Fruit fly (Drosophila melanogaster) whole organism, wandering third instar larva: ENCODE data around the gene CG12608.

ENCODE experiments used
- Abd-B ChIP-seq: fragments of >200 bp; optimal IDR thresholded peaks from 2 replicates; lab custom pipeline; 2017; ENCODE audit warnings: missing biosample characterization, missing genetic modification characterization
- CrebA ChIP-seq: fragments of 200-800 bp; sonication (Bioruptor generic); optimal IDR thresholded peaks from 2 replicates; lab custom pipeline; 2016; ENCODE audit warnings: missing biosample characterization, mild to moderate bottlenecking, missing genetic modification characterization, borderline replicate concordance
- Dif ChIP-seq: fragments of 200-275, 200-300 bp; sonication (Bioruptor generic); optimal IDR thresholded peaks from 2 replicates; lab custom pipeline; 2018; ENCODE audit warnings: missing biosample characterization, missing genetic modification characterization; ENCODE audit not compliant: partially characterized antibody
- GATAd ChIP-seq: sonication (Bioruptor generic); optimal IDR thresholded peaks from 2 replicates; lab custom pipeline; 2016; ENCODE audit warnings: missing biosample characterization, missing genetic modification characterization
- HLH106 ChIP-seq: fragments of 200-800 bp; optimal IDR thresholded peaks from 3 replicates; lab custom pipeline; 2019; ENCODE audit warnings: missing biosample characterization, mild to moderate bottlenecking, missing genetic modification characterization, moderate library complexity
- Hnf4 ChIP-seq: fragments of 200-800 bp; sonication (Bioruptor generic); optimal IDR thresholded peaks from 2 replicates; lab custom pipeline; 2016; ENCODE audit warnings: missing biosample characterization, mild to moderate bottlenecking, missing genetic modification characterization
- Hr78 ChIP-seq: fragments of >200 bp; optimal IDR thresholded peaks from 2 replicates; lab custom pipeline; 2017; ENCODE audit warnings: missing biosample characterization, missing genetic modification characterization
- Hr83 ChIP-seq: fragments of 200-300 bp; sonication (Bioruptor generic); optimal IDR thresholded peaks from 2 replicates; lab custom pipeline; 2016; ENCODE audit warnings: missing biosample characterization, mild to moderate bottlenecking, missing genetic modification characterization, moderate library complexity; ENCODE audit not compliant: poor library complexity, severe bottlenecking
- Jra ChIP-seq: sonication (Bioruptor generic); optimal IDR thresholded peaks from 2 replicates; lab custom pipeline; 2016; ENCODE audit warnings: missing biosample characterization, missing genetic modification characterization
- Myc ChIP-seq: fragments of >200 bp; optimal IDR thresholded peaks from 2 replicates; lab custom pipeline; 2017
- OdsH ChIP-seq: fragments of 200-800 bp; sonication (Bioruptor generic); optimal IDR thresholded peaks from 2 replicates; lab custom pipeline; 2016; ENCODE audit warnings: missing biosample characterization, mild to moderate bottlenecking, missing genetic modification characterization
- Rel ChIP-seq, 2 experiments: fragments of 200-800 bp; sonication (Bioruptor generic) in 1 of 2; optimal IDR thresholded peaks; 2 replicates in 1 of 2; 3 replicates in 1 of 2; lab custom pipeline; 2016 to 2019; ENCODE audit warnings: mild to moderate bottlenecking in 2 of 2, missing biosample characterization in 2 of 2, missing genetic modification characterization in 2 of 2, moderate library complexity in 1 of 2
- Sp1 ChIP-seq: fragments of 200-800 bp; sonication (Bioruptor generic); optimal IDR thresholded peaks from 3 replicates; lab custom pipeline; 2019; ENCODE audit warnings: missing biosample characterization, mild to moderate bottlenecking, missing genetic modification characterization, moderate library complexity
- Vsx2 ChIP-seq: fragments of 200-300, 225-300 bp; sonication (Bioruptor generic); optimal IDR thresholded peaks from 2 replicates; lab custom pipeline; 2018; ENCODE audit warnings: missing biosample characterization, missing genetic modification characterization; ENCODE audit not compliant: partially characterized antibody
- br ChIP-seq: fragments of 200-800 bp; sonication (Bioruptor generic); optimal IDR thresholded peaks from 2 replicates; lab custom pipeline; 2016; ENCODE audit warnings: missing biosample characterization, missing genetic modification characterization
- brk ChIP-seq: fragments of 200-800 bp; sonication (Bioruptor generic); optimal IDR thresholded peaks from 2 replicates; lab custom pipeline; 2016; ENCODE audit warnings: missing biosample characterization, mild to moderate bottlenecking, missing genetic modification characterization
- dl ChIP-seq, 2 experiments: fragments of 175-275, 200-275 bp in 1 of 2; fragments of 200-275 bp in 1 of 2; sonication (Bioruptor generic); optimal IDR thresholded peaks; lab custom pipeline; 2018; ENCODE audit warnings: mild to moderate bottlenecking in 2 of 2, missing biosample characterization in 2 of 2, missing genetic modification characterization in 2 of 2, moderate library complexity in 2 of 2; ENCODE audit not compliant: partially characterized antibody in 2 of 2, insufficient read depth in 1 of 2
- dmrt93B ChIP-seq: fragments of 200-800 bp; sonication (Bioruptor generic); optimal IDR thresholded peaks from 2 replicates; lab custom pipeline; 2018; ENCODE audit warnings: missing biosample characterization, mild to moderate bottlenecking, missing genetic modification characterization
- dsf ChIP-seq: sonication (Bioruptor generic); optimal IDR thresholded peaks from 2 replicates; lab custom pipeline; 2016; ENCODE audit warnings: missing biosample characterization, missing genetic modification characterization, borderline replicate concordance
- ey ChIP-seq: fragments of 200-800 bp; sonication (Bioruptor generic); optimal IDR thresholded peaks from 2 replicates; lab custom pipeline; 2016; ENCODE audit warnings: missing biosample characterization, missing genetic modification characterization
- foxo ChIP-seq, 2 experiments: fragments of 200-800 bp; sonication (Bioruptor generic); optimal IDR thresholded peaks; 2 replicates in 1 of 2; 3 replicates in 1 of 2; lab custom pipeline; 2016 to 2017; ENCODE audit warnings: missing biosample characterization in 2 of 2, missing genetic modification characterization in 2 of 2
- fru ChIP-seq: fragments of 200-800 bp; sonication (Bioruptor generic); optimal IDR thresholded peaks from 3 replicates; lab custom pipeline; 2016; ENCODE audit warnings: missing biosample characterization, mild to moderate bottlenecking, missing genetic modification characterization
- h ChIP-seq: fragments of 200-800 bp; sonication (Bioruptor generic); optimal IDR thresholded peaks from 3 replicates; lab custom pipeline; 2016; ENCODE audit warnings: missing biosample characterization, mild to moderate bottlenecking, missing genetic modification characterization
- jim ChIP-seq: fragments of 175-275, 200-325 bp; sonication (Bioruptor generic); optimal IDR thresholded peaks from 2 replicates; lab custom pipeline; 2016; ENCODE audit warnings: missing biosample characterization, mild to moderate bottlenecking, missing genetic modification characterization
- pan ChIP-seq: fragments of >200 bp; optimal IDR thresholded peaks from 2 replicates; lab custom pipeline; 2017
- psq ChIP-seq: fragments of 200-800 bp; sonication (Bioruptor generic); optimal IDR thresholded peaks from 3 replicates; lab custom pipeline; 2017; ENCODE audit warnings: missing biosample characterization, mild to moderate bottlenecking, missing genetic modification characterization, moderate library complexity
- rgr ChIP-seq: fragments of 200-800 bp; sonication (Bioruptor generic); optimal IDR thresholded peaks from 3 replicates; lab custom pipeline; 2016; ENCODE audit warnings: missing biosample characterization, mild to moderate bottlenecking, missing genetic modification characterization
- sage ChIP-seq: fragments of 200-800 bp; sonication (Bioruptor generic); optimal IDR thresholded peaks from 2 replicates; lab custom pipeline; 2016; ENCODE audit warnings: missing biosample characterization, mild to moderate bottlenecking, missing genetic modification characterization
- sv ChIP-seq: fragments of 200-800 bp; sonication (Bioruptor generic); optimal IDR thresholded peaks from 3 replicates; lab custom pipeline; 2016; ENCODE audit warnings: missing biosample characterization, missing genetic modification characterization
- tai ChIP-seq: sonication (Bioruptor generic); optimal IDR thresholded peaks from 2 replicates; lab custom pipeline; 2016; ENCODE audit warnings: missing biosample characterization, missing genetic modification characterization
- woc ChIP-seq: sonication (Bioruptor generic); optimal IDR thresholded peaks from 2 replicates; lab custom pipeline; 2016; ENCODE audit warnings: missing biosample characterization, mild to moderate bottlenecking, missing genetic modification characterization

Gene CG12608

DNA sequence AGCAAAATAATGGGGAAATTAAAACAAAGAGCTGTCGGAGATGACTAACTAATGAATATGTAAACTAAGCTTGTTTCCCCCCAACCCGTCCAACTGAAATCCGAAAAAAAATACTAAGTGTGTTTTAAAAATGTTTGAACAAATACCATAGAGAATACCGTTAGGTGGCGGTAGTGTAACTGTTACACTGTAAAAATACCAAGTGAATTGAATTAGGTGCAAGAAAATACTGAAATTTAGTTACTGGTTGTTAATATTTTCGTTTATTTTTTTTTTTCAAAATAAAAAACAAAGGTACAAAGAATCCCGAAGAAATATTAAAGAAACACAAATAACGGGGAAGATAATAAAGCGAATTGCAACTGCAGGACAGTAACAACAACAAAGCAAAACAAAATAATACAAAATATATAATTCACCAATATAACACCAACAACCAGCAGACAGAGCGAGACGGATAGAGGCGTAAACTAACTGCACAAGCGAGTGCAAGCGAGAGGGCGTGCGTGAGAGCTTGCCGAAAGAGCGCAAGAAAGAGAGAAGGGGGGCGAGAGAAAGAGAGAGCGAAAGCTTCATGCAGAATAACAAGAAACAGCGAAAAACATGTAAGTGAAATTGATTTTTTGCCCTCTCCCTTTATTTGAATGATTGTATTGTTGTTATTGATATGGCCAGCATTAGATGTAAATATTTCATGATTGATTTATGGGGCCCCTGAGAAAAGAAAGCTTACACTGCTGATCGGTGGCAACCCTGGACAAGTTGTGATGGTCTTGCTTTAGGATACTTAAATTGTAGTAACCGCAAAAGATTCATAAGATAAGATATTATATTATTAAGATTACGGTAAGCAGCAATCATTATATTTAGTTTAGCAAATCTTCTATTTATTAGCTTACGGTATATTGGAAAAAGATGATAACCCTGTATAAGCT lies 38.2 kb downstream of the CG12608 start:
- peak; percentile 44 for TF ChIP-seq jim (GFP tag; lab: Kevin White, UChicago)
- TF ChIP-seq Jra (GFP tag; lab: Kevin White, UChicago), result no peak
- TF ChIP-seq HLH106, result peak; percentile 5
- no peak for TF ChIP-seq Hr78
- TF ChIP-seq sv (GFP tag; lab: Kevin White, UChicago), result no peak
- peak; percentile 28 for TF ChIP-seq Hnf4 (GFP tag; lab: Kevin White, UChicago)
- TF ChIP-seq rgr (GFP tag; lab: Kevin White, UChicago), result peak; percentile 2
- peak; percentile 58 for TF ChIP-seq Vsx2 (GFP tag; lab: Kevin White, UChicago)
- TF ChIP-seq Dif (GFP tag; lab: Kevin White, UChicago), result peak; percentile 49
- no peak for TF ChIP-seq tai (GFP tag; lab: Kevin White, UChicago)
- no peak for TF ChIP-seq pan (lab: Kevin White, UChicago)
- TF ChIP-seq Sp1 (GFP tag; lab: Kevin White, UChicago), result peak; percentile 15
- peak; percentile 9 for TF ChIP-seq brk
- TF ChIP-seq dmrt93B (GFP tag; lab: Kevin White, UChicago), result no peak
- no peak for TF ChIP-seq sage (GFP tag; lab: Kevin White, UChicago)
- peak; percentile 3 for TF ChIP-seq br (GFP tag; lab: Kevin White, UChicago)
- no peak for TF ChIP-seq OdsH
- TF ChIP-seq CrebA (GFP tag; lab: Kevin White, UChicago), result no peak
- no peak for TF ChIP-seq GATAd (GFP tag; lab: Kevin White, UChicago)
- no peak for TF ChIP-seq woc (GFP tag; lab: Kevin White, UChicago)
- no peak for TF ChIP-seq Abd-B
- TF ChIP-seq psq, result peak; percentile 74
- no peak for TF ChIP-seq Rel (GFP tag; optimal IDR thresholded peaks at IDR 0.05; lab: Kevin White, UChicago)
- peak; percentile 67 for TF ChIP-seq Rel (tag; optimal IDR thresholded peaks at IDR 0.05; lab: Kevin White, UChicago)
- TF ChIP-seq Myc (lab: Kevin White, UChicago), result no peak
- TF ChIP-seq h, result peak; percentile 15
- TF ChIP-seq dsf (GFP tag; lab: Kevin White, UChicago), result no peak
- no peak for TF ChIP-seq Hr83 (GFP tag; lab: Kevin White, UChicago)
- peak; percentile 38 to 59 for TF ChIP-seq dl (GFP tag; optimal IDR thresholded peaks at IDR 0.05; lab: Kevin White, UChicago; ENCODE audit: insufficient read depth in 1 of 2, partially characterized antibody in 2 of 2)
- TF ChIP-seq, all 38 proteins: peak for 13

DNA sequence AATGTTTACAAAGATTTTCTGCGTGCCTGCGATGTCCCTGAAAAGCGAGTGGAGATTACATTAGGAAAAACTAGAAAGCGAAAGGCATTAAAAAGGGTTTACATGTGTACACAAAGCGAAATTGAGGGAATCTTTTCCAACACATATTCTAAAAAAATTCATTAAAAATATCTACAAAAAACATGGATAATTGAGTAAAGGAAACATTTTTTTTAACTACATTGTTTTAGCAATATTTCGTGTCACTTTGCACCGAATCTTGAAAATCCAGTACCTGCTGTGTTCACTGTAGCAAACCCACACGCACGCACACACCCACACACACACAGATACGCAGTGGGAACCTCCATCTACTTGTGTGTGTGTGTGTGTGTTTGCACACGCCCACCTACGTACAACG lies 40.2 kb downstream of the CG12608 start:
- TF ChIP-seq ey (GFP tag; lab: Kevin White, UChicago) (peak; percentile 10), dmrt93B (GFP tag; lab: Kevin White, UChicago) (peak; percentile 16), foxo (GFP tag; optimal IDR thresholded peaks at IDR 0.05; lab: Kevin White, UChicago) (peak in 1 of 2 experiments; percentile 48), h (peak; percentile 27), HLH106 (peak; percentile 9), CrebA (GFP tag; lab: Kevin White, UChicago) (no peak), Vsx2 (GFP tag; lab: Kevin White, UChicago) (no peak)

DNA sequence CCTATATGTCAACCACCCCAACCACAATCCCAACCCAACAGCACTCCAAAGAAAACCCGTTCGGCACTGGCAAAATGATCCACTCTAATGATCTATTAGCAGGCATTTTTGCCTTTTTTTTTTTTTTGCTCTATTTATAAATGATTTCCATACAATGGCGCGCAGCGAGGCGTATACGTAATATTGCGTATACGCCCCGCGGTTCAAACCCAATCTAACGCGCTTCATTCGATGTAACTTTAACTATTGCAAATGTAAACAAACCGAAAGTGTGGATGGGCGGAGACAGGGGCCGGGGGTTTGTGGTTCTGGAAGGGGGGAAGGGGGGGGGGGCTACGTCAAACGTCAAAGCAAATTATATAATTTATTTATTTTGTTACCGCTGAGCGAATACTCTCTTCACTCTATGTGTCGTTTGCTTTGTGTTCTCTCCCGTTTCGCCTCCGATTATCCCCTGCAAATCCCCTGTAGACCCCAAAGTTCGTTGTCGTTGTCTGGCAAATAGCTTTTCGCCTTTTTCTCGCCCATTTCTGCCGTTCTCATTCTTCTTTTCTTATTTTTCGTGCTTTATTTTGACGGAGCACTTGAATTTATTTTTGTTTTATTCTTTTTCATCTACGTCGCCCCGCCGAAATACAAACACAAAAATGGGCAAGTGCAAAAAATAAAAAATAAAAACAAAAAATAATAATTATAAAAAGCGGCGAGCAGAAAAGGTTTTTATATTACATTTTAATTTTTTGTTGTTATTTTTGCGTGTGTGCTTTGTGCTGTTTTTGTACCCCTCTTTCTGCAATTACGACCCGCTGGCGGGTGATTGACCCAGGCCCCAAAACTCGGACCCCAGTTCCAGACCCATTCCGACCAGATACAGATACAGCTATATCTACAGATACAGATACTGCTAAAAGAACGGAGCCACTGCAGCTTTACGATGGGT lies 41.0 kb downstream of the CG12608 start:
- TF ChIP-seq Sp1 (GFP tag; lab: Kevin White, UChicago) (peak; percentile 82), fru (peak; percentile 11), psq (peak; percentile 74), Dif (GFP tag; lab: Kevin White, UChicago) (peak; percentile 3), foxo (GFP tag; optimal IDR thresholded peaks at IDR 0.05; lab: Kevin White, UChicago) (peak in 1 of 2 experiments; percentile 61), Hr78 (no peak), sage (GFP tag; lab: Kevin White, UChicago) (peak; percentile 34), Rel (GFP tag; optimal IDR thresholded peaks at IDR 0.05; lab: Kevin White, UChicago) (peak; percentile 59), Rel (tag; optimal IDR thresholded peaks at IDR 0.05; lab: Kevin White, UChicago) (peak; percentile 71), br (GFP tag; lab: Kevin White, UChicago) (no peak), CrebA (GFP tag; lab: Kevin White, UChicago) (peak; percentile 87), dl (GFP tag; optimal IDR thresholded peaks at IDR 0.05; lab: Kevin White, UChicago; ENCODE audit: insufficient read depth in 1 of 2, partially characterized antibody in 2 of 2) (no peak)
